Fruit fly (Drosophila melanogaster): ENCODE measurements around the gene Hayan.
A peak's percentile ranks its signal among the peaks of the same experiment; 100 is the strongest.

Gene Hayan

dm6 chrX:18486356-18487059 is 2.9 kb upstream of the Hayan start, which contains the start of gene psh:
Gene psh, minus strand, starts transcription at chrX:18486921.
- no peak for TF ChIP-seq Sin3A (optimal IDR thresholded peaks at IDR 0.05)
- no peak for TF ChIP-seq h (optimal IDR thresholded peaks at IDR 0.05)
- TF ChIP-seq ttk (optimal IDR thresholded peaks at IDR 0.05), result no peak
- TF ChIP-seq Myc (optimal IDR thresholded peaks at IDR 0.05), result no peak
- no peak for TF ChIP-seq psq (optimal IDR thresholded peaks at IDR 0.05)
- no peak for TF ChIP-seq insv (optimal IDR thresholded peaks at IDR 0.05)

dm6 chrX:18482537-18482936 is 1.0 kb downstream of the Hayan start:
- no peak for TF ChIP-seq Myc (optimal IDR thresholded peaks at IDR 0.05)
- TF ChIP-seq ttk (optimal IDR thresholded peaks at IDR 0.05), result no peak
- no peak for TF ChIP-seq Sin3A (optimal IDR thresholded peaks at IDR 0.05)
- no peak for TF ChIP-seq psq (optimal IDR thresholded peaks at IDR 0.05)
- no peak for TF ChIP-seq h (optimal IDR thresholded peaks at IDR 0.05)
- no peak for TF ChIP-seq insv (optimal IDR thresholded peaks at IDR 0.05)

dm6 chrX:18479307-18480134 is 4.1 kb downstream of the Hayan start, which contains the start of gene CG32547:
Gene CG32547, minus strand, starts transcription at chrX:18479487.
- no peak for TF ChIP-seq h (optimal IDR thresholded peaks at IDR 0.05)
- TF ChIP-seq Sin3A (optimal IDR thresholded peaks at IDR 0.05), result no peak
- no peak for TF ChIP-seq insv (optimal IDR thresholded peaks at IDR 0.05)
- peak; percentile 99 for TF ChIP-seq psq (optimal IDR thresholded peaks at IDR 0.05)

- TF ChIP-seq Myc (optimal IDR thresholded peaks at IDR 0.05) (no peak), psq (optimal IDR thresholded peaks at IDR 0.05) (no peak), h (optimal IDR thresholded peaks at IDR 0.05) (no peak), ttk (optimal IDR thresholded peaks at IDR 0.05) (no peak), Sin3A (optimal IDR thresholded peaks at IDR 0.05) (no peak), insv (optimal IDR thresholded peaks at IDR 0.05) (no peak)
Observed at dm6 chrX:18467881-18468280, 15.7 kb downstream of the Hayan start.

dm6 chrX:18460318-18460717 is 23.3 kb downstream of the Hayan start, which contains the start of gene CG43843:
Gene CG43843, minus strand, starts transcription at chrX:18460418.
- TF ChIP-seq Myc (optimal IDR thresholded peaks at IDR 0.05), result no peak

dm6 chrX:18452717-18453116 is 30.9 kb downstream of the Hayan start:
- TF ChIP-seq Myc (optimal IDR thresholded peaks at IDR 0.05) (no peak), Sin3A (optimal IDR thresholded peaks at IDR 0.05) (no peak), insv (optimal IDR thresholded peaks at IDR 0.05) (no peak), h (optimal IDR thresholded peaks at IDR 0.05) (no peak), psq (optimal IDR thresholded peaks at IDR 0.05) (no peak), ttk (optimal IDR thresholded peaks at IDR 0.05) (no peak)

- TF ChIP-seq Myc (optimal IDR thresholded peaks at IDR 0.05) (no peak), psq (optimal IDR thresholded peaks at IDR 0.05) (no peak), Sin3A (optimal IDR thresholded peaks at IDR 0.05) (no peak), insv (optimal IDR thresholded peaks at IDR 0.05) (no peak)
Observed at dm6 chrX:18440481-18440880, 43.1 kb downstream of the Hayan start, which contains the start of gene CG32548. Gene CG32548, minus strand, starts transcription at chrX:18440581.

- no peak for TF ChIP-seq Myc (optimal IDR thresholded peaks at IDR 0.05)
- no peak for TF ChIP-seq insv (optimal IDR thresholded peaks at IDR 0.05)
- no peak for TF ChIP-seq psq (optimal IDR thresholded peaks at IDR 0.05)
- no peak for TF ChIP-seq Sin3A (optimal IDR thresholded peaks at IDR 0.05)
- no peak for TF ChIP-seq ttk (optimal IDR thresholded peaks at IDR 0.05)
- no peak for TF ChIP-seq h (optimal IDR thresholded peaks at IDR 0.05)
Observed at dm6 chrX:18439367-18439766, 44.2 kb downstream of the Hayan start, which contains the start of gene CG43841. Gene CG43841, plus strand, starts transcription at chrX:18439667.

dm6 chrX:18438568-18438967 is 45.0 kb downstream of the Hayan start, which contains the start of gene CG32551:
Gene CG32551, plus strand, starts transcription at chrX:18438868.
- TF ChIP-seq Myc (optimal IDR thresholded peaks at IDR 0.05), result no peak

- TF ChIP-seq h (optimal IDR thresholded peaks at IDR 0.05), result no peak
- TF ChIP-seq Sin3A (optimal IDR thresholded peaks at IDR 0.05), result no peak
- TF ChIP-seq insv (optimal IDR thresholded peaks at IDR 0.05), result no peak
- no peak for TF ChIP-seq ttk (optimal IDR thresholded peaks at IDR 0.05)
- TF ChIP-seq Myc (optimal IDR thresholded peaks at IDR 0.05), result no peak
- no peak for TF ChIP-seq psq (optimal IDR thresholded peaks at IDR 0.05)
Observed at dm6 chrX:18437190-18437589, 46.4 kb downstream of the Hayan start, which contains the start of gene CG6290. Gene CG6290, plus strand, starts transcription at chrX:18437490.
